Fruit fly (Drosophila melanogaster) Kc167 (cell line): Measurements from ENCODE around the gene CG32756.

Source experiments
- Sin3A ChIP-seq: fragments of >200 bp; optimal IDR thresholded peaks from 2 replicates; lab custom pipeline; 2018; ENCODE audit warnings: missing external identifiers
- h ChIP-seq: fragments of >200 bp; optimal IDR thresholded peaks from 3 replicates; lab custom pipeline; 2018; ENCODE audit warnings: missing external identifiers

DNA sequence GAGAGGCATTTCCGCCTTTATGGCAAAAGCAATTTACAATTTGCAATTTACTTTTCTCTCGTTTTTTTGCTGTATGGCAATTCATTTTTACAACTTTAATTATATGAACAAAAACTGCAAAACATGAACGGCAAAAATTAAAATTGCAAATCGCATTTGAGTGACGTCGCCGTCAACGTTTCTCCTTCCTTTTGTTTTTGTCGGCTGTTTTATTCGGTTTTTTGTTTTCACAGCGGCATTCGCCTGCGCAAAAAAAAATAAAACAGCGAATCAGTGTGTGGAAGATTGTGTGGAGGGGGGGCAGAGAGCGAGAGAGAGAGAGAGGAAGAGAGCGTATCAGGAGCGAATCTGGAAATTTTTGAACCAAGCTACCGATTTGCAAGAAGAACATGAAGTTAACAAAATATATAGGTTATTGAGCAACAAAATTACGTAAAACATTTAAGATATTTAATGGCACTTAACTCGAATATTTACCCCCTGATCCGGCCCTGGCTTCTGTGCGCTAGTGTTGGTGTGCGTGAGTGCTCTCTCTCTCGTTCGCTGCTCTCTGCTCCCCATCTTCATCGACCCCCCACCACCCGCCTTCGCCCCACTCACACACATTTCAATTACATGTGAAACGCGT is 26.9 kb upstream of the CG32756 start:
- TF ChIP-seq h (lab: Kevin White, UChicago) (peak; percentile 72), Sin3A (lab: Kevin White, UChicago) (no peak)
